Fruit fly (Drosophila melanogaster) whole organism, adult: Measurements from ENCODE around the gene FASN2.

Source experiments
- CG12768 ChIP-seq: fragments of 200-800 bp; sonication (Bioruptor generic); optimal IDR thresholded peaks from 2 replicates; lab custom pipeline; 2017; ENCODE audit warnings: missing biosample characterization, missing genetic modification characterization, mild to moderate bottlenecking, moderate library complexity, missing genetic modification reagents
- CG1620 ChIP-seq: fragments of 200-800 bp; sonication (Bioruptor generic); optimal IDR thresholded peaks from 2 replicates; lab custom pipeline; 2016; ENCODE audit warnings: missing biosample characterization, missing genetic modification characterization
- CG5204 ChIP-seq: fragments of 200-800 bp; sonication (Bioruptor generic); optimal IDR thresholded peaks from 2 replicates; lab custom pipeline; 2016; ENCODE audit warnings: missing biosample characterization, missing genetic modification characterization
- CG7045 ChIP-seq: fragments of 200-800 bp; sonication (Bioruptor generic); optimal IDR thresholded peaks from 2 replicates; lab custom pipeline; 2017; ENCODE audit warnings: missing biosample characterization, mild to moderate bottlenecking, missing genetic modification characterization
- CG7101 ChIP-seq: fragments of 200-800 bp; sonication (Bioruptor generic); optimal IDR thresholded peaks from 2 replicates; lab custom pipeline; 2018; ENCODE audit warnings: missing biosample characterization, mild to moderate bottlenecking, missing genetic modification characterization, moderate library complexity
- Clk ChIP-seq: fragments of 200-800 bp; sonication (Bioruptor generic); optimal IDR thresholded peaks from 2 replicates; lab custom pipeline; 2017; ENCODE audit warnings: missing biosample characterization, missing genetic modification characterization
- Hr96 ChIP-seq: fragments of 200-800 bp; sonication (Bioruptor generic); optimal IDR thresholded peaks from 2 replicates; lab custom pipeline; 2016; ENCODE audit warnings: missing biosample characterization, missing genetic modification characterization
- Mnt ChIP-seq: fragments of 200-800 bp; sonication (Bioruptor generic); optimal IDR thresholded peaks from 2 replicates; lab custom pipeline; 2016; ENCODE audit warnings: missing biosample characterization, mild to moderate bottlenecking, missing genetic modification characterization
- bab1 ChIP-seq: fragments of 200-800 bp; sonication (Bioruptor generic); optimal IDR thresholded peaks from 3 replicates; lab custom pipeline; 2019; ENCODE audit warnings: missing biosample characterization, mild to moderate bottlenecking, missing genetic modification characterization, moderate library complexity
- cic ChIP-seq: fragments of 200-800 bp; sonication (Bioruptor generic); optimal IDR thresholded peaks from 2 replicates; lab custom pipeline; 2017; ENCODE audit warnings: missing biosample characterization, mild to moderate bottlenecking, missing genetic modification characterization, moderate library complexity
- ovo ChIP-seq: fragments of 200-800 bp; sonication (Bioruptor generic); optimal IDR thresholded peaks from 2 replicates; lab custom pipeline; 2016; ENCODE audit warnings: missing biosample characterization, missing genetic modification characterization
- tj ChIP-seq: fragments of 200-800 bp; sonication (Bioruptor generic); optimal IDR thresholded peaks from 3 replicates; lab custom pipeline; 2017; ENCODE audit warnings: missing biosample characterization, mild to moderate bottlenecking, missing genetic modification characterization, moderate library complexity
- toe ChIP-seq: fragments of 200-800 bp; sonication (Bioruptor generic); optimal IDR thresholded peaks from 2 replicates; lab custom pipeline; 2016; ENCODE audit warnings: missing biosample characterization, missing genetic modification characterization

dm6 chr2L:3044660-3045504 lies 1.1 kb downstream of the FASN2 start:
- TF ChIP-seq Mnt (GFP tag; lab: Kevin White, UChicago) (peak; percentile 18), CG12768 (GFP tag; lab: Kevin White, UChicago) (peak; percentile 36), CG7045 (GFP tag; lab: Kevin White, UChicago) (no peak), ovo (GFP tag; lab: Kevin White, UChicago) (no peak), Hr96 (GFP tag; lab: Kevin White, UChicago) (peak; percentile 1), bab1 (GFP tag; lab: Kevin White, UChicago) (no peak), tj (GFP tag; lab: Kevin White, UChicago) (peak; percentile 77), CG7101 (tag; lab: Kevin White, UChicago) (no peak), CG1620 (GFP tag; lab: Kevin White, UChicago) (no peak), toe (GFP tag; lab: Kevin White, UChicago) (no peak), Clk (GFP tag; lab: Kevin White, UChicago) (peak; percentile 6), CG5204 (GFP tag; lab: Kevin White, UChicago) (no peak), cic (GFP tag; lab: Kevin White, UChicago) (peak; percentile 82)
